Fruit fly (Drosophila melanogaster): Measurements from ENCODE around the gene CG6276.

CG6276 gene

dm6 chr3R:15319912-15320746 is at the start of gene CG6276, which contains the start of gene CG44040 (continued):
- TF ChIP-seq CG13123 (GFP tag; optimal IDR thresholded peaks at IDR 0.05): no peak
- TF ChIP-seq CG18011 (GFP tag; optimal IDR thresholded peaks at IDR 0.05): no peak
- peak; percentile 15 for TF ChIP-seq Sry-δ (GFP tag; optimal IDR thresholded peaks at IDR 0.05)
- TF ChIP-seq croc (GFP tag; conservative IDR thresholded peaks at IDR 0.05): no peak
- TF ChIP-seq Hr39 (optimal IDR thresholded peaks at IDR 0.05): no peak
- TF ChIP-seq unc-4 (GFP tag; IDR thresholded peaks at IDR 0.05; ENCODE audit: partially characterized antibody): no peak
- TF ChIP-seq CG3281 (GFP tag; optimal IDR thresholded peaks at IDR 0.05): peak; percentile 70
- TF ChIP-seq CG34376 (GFP tag; optimal IDR thresholded peaks at IDR 0.05): peak; percentile 58
- no peak for TF ChIP-seq CG4730 (GFP tag; IDR thresholded peaks at IDR 0.05)
- TF ChIP-seq ro (GFP tag; IDR thresholded peaks at IDR 0.05): 0 out of 2 replicates have a peak, but pooled peaks have one; percentile 20
- TF ChIP-seq Dbx (GFP tag; IDR thresholded peaks at IDR 0.05): peak; percentile 40; the same call in 1 of the 3 replicates
- TF ChIP-seq Hr3 (GFP tag; optimal IDR thresholded peaks at IDR 0.05): peak; percentile 36
- peak; percentile 5 for TF ChIP-seq CG12155 (GFP tag; optimal IDR thresholded peaks at IDR 0.05)
- no peak for TF ChIP-seq Scr (GFP tag; IDR thresholded peaks at IDR 0.05; ENCODE audit: partially characterized antibody)
- TF ChIP-seq sens (GFP tag): peak; percentile 88
- no peak for TF ChIP-seq hb (GFP tag; IDR thresholded peaks at IDR 0.05; ENCODE audit: partially characterized antibody)
- no peak for TF ChIP-seq CG3838 (GFP tag; optimal IDR thresholded peaks at IDR 0.05)
- peak; percentile 42 for TF ChIP-seq Nf-YC (tag; optimal IDR thresholded peaks at IDR 0.05)
- TF ChIP-seq odd (GFP tag; optimal IDR thresholded peaks at IDR 0.05): no peak
- TF ChIP-seq NC2β (GFP tag; optimal IDR thresholded peaks at IDR 0.05): no peak
- no peak for TF ChIP-seq Aef1 (GFP tag; IDR thresholded peaks at IDR 0.05)
- TF ChIP-seq Hey (tag; optimal IDR thresholded peaks at IDR 0.05): no peak
- peak; percentile 23 for TF ChIP-seq vfl (GFP tag; optimal IDR thresholded peaks at IDR 0.05)
- TF ChIP-seq p53 (GFP tag; optimal IDR thresholded peaks at IDR 0.05): peak; percentile 23
- TF ChIP-seq Ssrp (tag; optimal IDR thresholded peaks at IDR 0.05): peak; percentile 22
- no peak for TF ChIP-seq CG10431 (GFP tag; optimal IDR thresholded peaks at IDR 0.05)
- 0 out of 2 replicates have a peak, but pooled peaks have one; percentile 16 for TF ChIP-seq CG11247 (GFP tag; IDR thresholded peaks at IDR 0.05)
- TF ChIP-seq NK7.1 (GFP tag; optimal IDR thresholded peaks at IDR 0.05): no peak
- no peak for TF ChIP-seq grn (GFP tag; optimal IDR thresholded peaks at IDR 0.05)
- no peak for TF ChIP-seq slp2 (GFP tag; optimal IDR thresholded peaks at IDR 0.05)
- peak; percentile 48 for TF ChIP-seq CG18262 (tag; optimal IDR thresholded peaks at IDR 0.05)
- no peak for TF ChIP-seq nerfin-1 (tag; optimal IDR thresholded peaks at IDR 0.05)
- no peak for TF ChIP-seq repo (GFP tag; optimal IDR thresholded peaks at IDR 0.05)
- TF ChIP-seq CG2678 (tag; optimal IDR thresholded peaks at IDR 0.05): peak; percentile 65
- TF ChIP-seq CG8290 (GFP tag; optimal IDR thresholded peaks at IDR 0.05): no peak
- peak; percentile 24 to 69 for TF ChIP-seq CG8290 (tag; optimal IDR thresholded peaks at IDR 0.05)
- no peak for TF ChIP-seq ERR (GFP tag; optimal IDR thresholded peaks at IDR 0.05)
- TF ChIP-seq CG34224 (GFP tag; IDR thresholded peaks at IDR 0.05; ENCODE audit: partially characterized antibody): no peak
- TF ChIP-seq CG8388 (GFP tag; optimal IDR thresholded peaks at IDR 0.05): peak; percentile 32
- no peak for TF ChIP-seq toy (GFP tag; IDR thresholded peaks at IDR 0.05)
- TF ChIP-seq Lpt (GFP tag; optimal IDR thresholded peaks at IDR 0.05): no peak
- TF ChIP-seq CG13296 (GFP tag; optimal IDR thresholded peaks at IDR 0.05): peak; percentile 43
- peak; percentile 24 for TF ChIP-seq CG2116 (GFP tag; optimal IDR thresholded peaks at IDR 0.05)
- no peak for TF ChIP-seq CG10565 (GFP tag; optimal IDR thresholded peaks at IDR 0.05)
- peak; percentile 57 for TF ChIP-seq Hand (GFP tag; optimal IDR thresholded peaks at IDR 0.05)
- TF ChIP-seq lov (optimal IDR thresholded peaks at IDR 0.05): no peak
- TF ChIP-seq lov (GFP tag; IDR thresholded peaks at IDR 0.05): no peak
- no peak for TF ChIP-seq cato (GFP tag; optimal IDR thresholded peaks at IDR 0.05; ENCODE audit: borderline replicate concordance)
- TF ChIP-seq wek (GFP tag; optimal IDR thresholded peaks at IDR 0.05): no peak
- no peak for TF ChIP-seq CG12236 (GFP tag; optimal IDR thresholded peaks at IDR 0.05)
- TF ChIP-seq ttk (GFP tag; IDR thresholded peaks at IDR 0.05): no peak

Measured in whole organism, embryonic.